Worm (Caenorhabditis elegans): Measurements from ENCODE around the gene C07G1.6.
A peak's percentile ranks its signal among the peaks of the same experiment; 100 is the strongest.

Gene C07G1.6

ce11 chrIV:8226474-8226873 lies 16.3 kb upstream of the C07G1.6 start:
- TF ChIP-seq ZK546.5 (tag; optimal IDR thresholded peaks at IDR 0.05) (no peak), elt-2 (tag; optimal IDR thresholded peaks at IDR 0.05) (peak; percentile 11), ama-1 (optimal IDR thresholded peaks at IDR 0.05) (peak; percentile 2)

ce11 chrIV:8225357-8225756 lies 15.2 kb upstream of the C07G1.6 start, which contains the start of gene serp-1.2:
serp-1.2 (plus strand) TSS chrIV:8225674.
- peak; percentile 77 for TF ChIP-seq pha-4 (tag; optimal IDR thresholded peaks at IDR 0.05)
- TF ChIP-seq elt-2 (tag; optimal IDR thresholded peaks at IDR 0.05): peak; percentile 80
- no peak for TF ChIP-seq ama-1 (optimal IDR thresholded peaks at IDR 0.05)
- TF ChIP-seq nfya-1 (tag; optimal IDR thresholded peaks at IDR 0.05; ENCODE audit: insufficient read depth): peak; percentile 29
- no peak for TF ChIP-seq fos-1 (tag; optimal IDR thresholded peaks at IDR 0.05)
- TF ChIP-seq skn-1 (tag; optimal IDR thresholded peaks at IDR 0.05): no peak
- no peak for TF ChIP-seq nhr-28 (tag; optimal IDR thresholded peaks at IDR 0.05)
- peak; percentile 78 for TF ChIP-seq pqm-1 (tag; optimal IDR thresholded peaks at IDR 0.05)
- TF ChIP-seq snpc-4 (tag; optimal IDR thresholded peaks at IDR 0.05): no peak

- TF ChIP-seq pha-4 (tag; optimal IDR thresholded peaks at IDR 0.05): peak; percentile 25
- peak; percentile 52 for TF ChIP-seq elt-2 (tag; optimal IDR thresholded peaks at IDR 0.05)
- no peak for TF ChIP-seq aly-2 (tag; optimal IDR thresholded peaks at IDR 0.05)
- no peak for TF ChIP-seq unc-62 (GFP tag; optimal IDR thresholded peaks at IDR 0.05)
- no peak for TF ChIP-seq eor-1 (tag; optimal IDR thresholded peaks at IDR 0.05)
- no peak for TF ChIP-seq ZK546.5 (tag; optimal IDR thresholded peaks at IDR 0.05)
- no peak for TF ChIP-seq nhr-11 (tag; optimal IDR thresholded peaks at IDR 0.05)
- TF ChIP-seq nfya-1 (tag; optimal IDR thresholded peaks at IDR 0.05; ENCODE audit: insufficient read depth): no peak
- TF ChIP-seq lin-15B (tag; optimal IDR thresholded peaks at IDR 0.05): no peak
- no peak for TF ChIP-seq lsy-12 (tag; optimal IDR thresholded peaks at IDR 0.05)
- TF ChIP-seq ama-1 (optimal IDR thresholded peaks at IDR 0.05): no peak
- no peak for TF ChIP-seq fos-1 (tag; optimal IDR thresholded peaks at IDR 0.05)
- TF ChIP-seq nhr-67 (tag; optimal IDR thresholded peaks at IDR 0.05): no peak
- TF ChIP-seq pqm-1 (tag; optimal IDR thresholded peaks at IDR 0.05): peak; percentile 57
- no peak for TF ChIP-seq nhr-77 (tag; optimal IDR thresholded peaks at IDR 0.05)
- TF ChIP-seq nhr-237 (tag; optimal IDR thresholded peaks at IDR 0.05): no peak
- no peak for TF ChIP-seq sea-2 (GFP tag; optimal IDR thresholded peaks at IDR 0.05)
These were observed 12.9 kb upstream of the C07G1.6 start for ce11 chrIV:8223055-8223454.

ce11 chrIV:8221946-8222345 lies 11.7 kb upstream of the C07G1.6 start, which contains the start of gene gpx-6:
gpx-6 (plus strand) TSS chrIV:8222202.
- no peak for TF ChIP-seq skn-1 (tag; optimal IDR thresholded peaks at IDR 0.05)
- TF ChIP-seq nhr-25 (tag; optimal IDR thresholded peaks at IDR 0.05): peak; percentile 36
- no peak for TF ChIP-seq egl-27 (tag; optimal IDR thresholded peaks at IDR 0.05)
- TF ChIP-seq ceh-82 (tag; optimal IDR thresholded peaks at IDR 0.05): no peak
- no peak for TF ChIP-seq zag-1 (tag; optimal IDR thresholded peaks at IDR 0.05)
- TF ChIP-seq lin-15B (tag; optimal IDR thresholded peaks at IDR 0.05): no peak
- peak; percentile 47 for TF ChIP-seq pha-4 (tag; optimal IDR thresholded peaks at IDR 0.05)
- TF ChIP-seq elt-1 (tag; optimal IDR thresholded peaks at IDR 0.05): no peak
- no peak for TF ChIP-seq pqm-1 (tag; optimal IDR thresholded peaks at IDR 0.05)
- no peak for TF ChIP-seq fos-1 (tag; optimal IDR thresholded peaks at IDR 0.05)
- TF ChIP-seq ztf-11 (tag; optimal IDR thresholded peaks at IDR 0.05): no peak
- TF ChIP-seq ceh-16 (tag; optimal IDR thresholded peaks at IDR 0.05): no peak
- peak; percentile 22 for TF ChIP-seq egl-5 (tag; optimal IDR thresholded peaks at IDR 0.05)
- TF ChIP-seq eor-1 (tag; optimal IDR thresholded peaks at IDR 0.05): no peak

- TF ChIP-seq nhr-77 (tag; optimal IDR thresholded peaks at IDR 0.05): no peak
These were observed 9.8 kb upstream of the C07G1.6 start, which contains the start of gene ocr-2 for ce11 chrIV:8219987-8220386. ocr-2 (minus strand) TSS chrIV:8220087.

- TF ChIP-seq ztf-4 (tag; optimal IDR thresholded peaks at IDR 0.05) (no peak), fkh-2 (tag; optimal IDR thresholded peaks at IDR 0.05) (no peak), nhr-28 (tag; optimal IDR thresholded peaks at IDR 0.05) (no peak), nhr-237 (tag; optimal IDR thresholded peaks at IDR 0.05) (no peak), unc-39 (tag; optimal IDR thresholded peaks at IDR 0.05) (no peak), pqm-1 (tag; optimal IDR thresholded peaks at IDR 0.05) (no peak)
These were observed 1.5 kb upstream of the C07G1.6 start, which contains the start of gene C07G1.7 for ce11 chrIV:8211747-8212146. C07G1.7 (minus strand) TSS chrIV:8211847.

Measured in whole organism, L3 larva.